Worm (Caenorhabditis elegans) whole organism, mixed stage, embryonic: Measurements from ENCODE around the gene R11F4.1.

Experiments
- M03D4.4 ChIP-seq: sonication (generic microtip); optimal IDR thresholded peaks from 2 replicates; lab custom pipeline; 2017; ENCODE audit warnings: mild to moderate bottlenecking, missing genetic modification characterization, missing compliant biosample characterization
- blmp-1 ChIP-seq: fragments of 150-350 bp; optimal IDR thresholded peaks from 2 replicates; lab custom pipeline; 2014; ENCODE audit warnings: missing biosample characterization, missing genetic modification characterization
- ceh-39 ChIP-seq: fragments of 150-350 bp; optimal IDR thresholded peaks from 2 replicates; lab custom pipeline; 2014; ENCODE audit warnings: missing biosample characterization, missing genetic modification characterization
- elt-3 ChIP-seq: fragments of 150-350 bp; optimal IDR thresholded peaks from 2 replicates; lab custom pipeline; 2014; ENCODE audit warnings: missing biosample characterization, missing genetic modification characterization
- hlh-1 ChIP-seq: fragments of 150-350 bp; optimal IDR thresholded peaks from 2 replicates; lab custom pipeline; 2014; ENCODE audit warnings: missing biosample characterization, missing genetic modification reagents, missing genetic modification characterization
- lin-13 ChIP-seq: fragments of 150-350 bp; optimal IDR thresholded peaks from 2 replicates; lab custom pipeline; 2014; ENCODE audit warnings: missing biosample characterization, missing genetic modification characterization
- nhr-12 ChIP-seq: fragments of 150-350 bp; optimal IDR thresholded peaks from 2 replicates; lab custom pipeline; 2014; ENCODE audit warnings: missing biosample characterization, missing genetic modification characterization
- nhr-237 ChIP-seq: fragments of 150-350 bp; optimal IDR thresholded peaks from 2 replicates; lab custom pipeline; 2014; ENCODE audit warnings: missing biosample characterization, missing genetic modification characterization
- unc-120 ChIP-seq: sonication (generic microtip); optimal IDR thresholded peaks from 2 replicates; lab custom pipeline; 2017; ENCODE audit warnings: missing genetic modification characterization, missing compliant biosample characterization; ENCODE audit not compliant: poor library complexity, severe bottlenecking
- unc-39 ChIP-seq: fragments of 150-350 bp; optimal IDR thresholded peaks from 2 replicates; lab custom pipeline; 2014; ENCODE audit warnings: missing biosample characterization, missing genetic modification characterization
- unc-62 ChIP-seq: fragments of 150-350 bp; optimal IDR thresholded peaks from 2 replicates; lab custom pipeline; 2014; ENCODE audit warnings: missing biosample characterization, missing genetic modification reagents, missing genetic modification characterization

- no peak for TF ChIP-seq lin-13 (tag; lab: Kevin White, UChicago)
- no peak for TF ChIP-seq nhr-237 (tag; lab: Kevin White, UChicago)
- no peak for TF ChIP-seq blmp-1 (tag; lab: Kevin White, UChicago)
- no peak for TF ChIP-seq unc-62 (GFP tag; lab: Kevin White, UChicago)
- TF ChIP-seq M03D4.4 (tag; lab: Kevin White, UChicago) = no peak
- no peak for TF ChIP-seq unc-120 (tag; lab: Kevin White, UChicago)
- TF ChIP-seq ceh-39 (tag; lab: Kevin White, UChicago) = no peak
- no peak for TF ChIP-seq elt-3 (tag; lab: Kevin White, UChicago)
- no peak for TF ChIP-seq unc-39
- TF ChIP-seq hlh-1 (tag; lab: Kevin White, UChicago) = no peak
- no peak for TF ChIP-seq nhr-12 (tag; lab: Kevin White, UChicago)
These were observed 10.6 kb upstream of the R11F4.1 start for ce11 chrII:4081141-4081540.
